Worm (Caenorhabditis elegans): ENCODE results near the gene msp-57.

msp-57 gene

DNA sequence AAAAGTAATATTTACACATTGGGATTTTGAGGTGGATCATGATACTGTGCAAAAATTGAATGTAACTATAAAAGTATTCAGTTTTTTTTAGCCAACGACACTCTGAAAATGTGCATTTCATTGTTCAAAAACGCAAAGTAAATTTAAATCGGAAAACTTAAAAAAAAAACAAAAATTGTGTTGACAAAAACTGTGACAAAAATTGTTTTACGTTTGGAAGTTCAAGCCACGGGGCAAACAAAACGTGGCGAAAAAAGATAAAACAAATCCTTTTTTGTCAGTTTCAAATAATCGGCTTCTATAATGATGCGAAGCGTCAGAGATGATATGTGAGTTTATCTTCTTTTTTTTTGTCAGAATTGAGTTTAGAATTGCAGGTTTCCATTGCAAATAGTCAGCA lies 49.2 kb downstream of the msp-57 start, which contains the start of gene AC7.3 (continued):
- TF ChIP-seq nhr-11 (tag; optimal IDR thresholded peaks at IDR 0.05), result no peak
- no peak for TF ChIP-seq ztf-11 (tag; optimal IDR thresholded peaks at IDR 0.05)
- TF ChIP-seq F49E8.2 (tag; optimal IDR thresholded peaks at IDR 0.05; ENCODE audit: borderline replicate concordance), result no peak
- no peak for TF ChIP-seq mes-2 (tag; optimal IDR thresholded peaks at IDR 0.05; ENCODE audit: poor library complexity, severe bottlenecking)
